Worm (Caenorhabditis elegans) whole organism, L4 larva: ENCODE measurements around the gene K01F9.2.

ENCODE experiments used
- F44E2.7 ChIP-seq: fragments of 200-800 bp; sonication (Bioruptor generic); IDR thresholded peaks from 2 replicates; pipeline ENCODE4 v2.1.2; 2022; ENCODE audit warnings: missing genetic modification characterization, missing compliant biosample characterization
- Y5F2A.4 ChIP-seq: fragments of 200-800 bp; sonication (Bioruptor generic); optimal IDR thresholded peaks from 2 replicates; lab custom pipeline; 2018; ENCODE audit warnings: mild to moderate bottlenecking, missing genetic modification characterization, missing compliant biosample characterization
- aha-1 ChIP-seq: fragments of 150-350 bp; peaks from one replicate; lab custom pipeline; 2014; ENCODE audit warnings: missing biosample characterization, missing genetic modification characterization
- ama-1 ChIP-seq: fragments of 150-350 bp; optimal IDR thresholded peaks from 2 replicates; lab custom pipeline; 2014; ENCODE audit warnings: inconsistent platforms, mixed read lengths
- ceh-62 ChIP-seq: sonication (generic microtip); optimal IDR thresholded peaks from 2 replicates; lab custom pipeline; 2017; ENCODE audit warnings: missing biosample characterization, missing genetic modification characterization
- dmd-6 ChIP-seq: fragments of 200-800 bp; sonication (Bioruptor generic); IDR thresholded peaks from 2 replicates; pipeline ENCODE4 v1.3.6; 2022; ENCODE audit warnings: missing genetic modification reagents, missing genetic modification characterization, missing compliant biosample characterization
- dmd-9 ChIP-seq: fragments of 200-800 bp; sonication (Bioruptor generic); IDR thresholded peaks from 2 replicates; pipeline ENCODE4 v1.3.6; 2022; ENCODE audit warnings: missing genetic modification reagents, missing genetic modification characterization, missing compliant biosample characterization
- dpl-1 ChIP-seq: fragments of 150-350 bp; optimal IDR thresholded peaks from 2 replicates; lab custom pipeline; 2014; ENCODE audit warnings: missing biosample characterization, missing genetic modification reagents, missing genetic modification characterization
- duxl-1 ChIP-seq: sonication (generic microtip); optimal IDR thresholded peaks from 2 replicates; lab custom pipeline; 2016; ENCODE audit warnings: mild to moderate bottlenecking, missing genetic modification characterization, moderate library complexity, missing compliant biosample characterization; ENCODE audit not compliant: poor library complexity
- dve-1 ChIP-seq: sonication (generic microtip); optimal IDR thresholded peaks from 2 replicates; lab custom pipeline; 2017; ENCODE audit warnings: antibody characterized with exemption, mild to moderate bottlenecking, missing genetic modification characterization, missing compliant biosample characterization; ENCODE audit not compliant: insufficient read depth
- egl-43 ChIP-seq: fragments of 200-800 bp; sonication (Bioruptor generic); IDR thresholded peaks from 2 replicates; pipeline ENCODE4 v1.3.6; 2022; ENCODE audit warnings: missing genetic modification reagents, missing genetic modification characterization, missing compliant biosample characterization
- hlh-30 ChIP-seq: sonication (generic microtip); optimal IDR thresholded peaks from 2 replicates; lab custom pipeline; 2017; ENCODE audit warnings: antibody characterized with exemption, mild to moderate bottlenecking, missing genetic modification characterization, missing compliant biosample characterization; ENCODE audit not compliant: insufficient read depth
- hmg-1.1 ChIP-seq: fragments of 200-800 bp; sonication (Bioruptor generic); IDR thresholded peaks from 2 replicates; pipeline ENCODE4 v1.3.6; 2022; ENCODE audit warnings: missing genetic modification reagents, missing genetic modification characterization, missing compliant biosample characterization
- lin-38 ChIP-seq: fragments of 200-800 bp; sonication (Bioruptor generic); IDR thresholded peaks from 2 replicates; pipeline ENCODE4 v1.3.6; 2022; ENCODE audit warnings: missing genetic modification reagents, missing genetic modification characterization, missing compliant biosample characterization
- lsy-2 ChIP-seq, 2 experiments: fragments of 150-350 bp in 1 of 2; sonication (generic microtip) in 1 of 2; optimal IDR thresholded peaks; 2 replicates each; lab custom pipeline; 2014 to 2017; ENCODE audit warnings: missing biosample characterization in 2 of 2, missing genetic modification characterization in 2 of 2
- mdt-29 ChIP-seq: fragments of 200-800 bp; sonication (Bioruptor generic); IDR thresholded peaks from 2 replicates; pipeline ENCODE4 v1.3.6; 2022; ENCODE audit warnings: missing genetic modification reagents, missing genetic modification characterization, missing compliant biosample characterization
- mep-1 ChIP-seq: fragments of 150-350 bp; sonication (generic microtip); optimal IDR thresholded peaks from 3 replicates; lab custom pipeline; 2014; ENCODE audit warnings: missing biosample characterization, missing genetic modification characterization
- mes-2 ChIP-seq: sonication (generic microtip); optimal IDR thresholded peaks from 2 replicates; lab custom pipeline; 2016; ENCODE audit warnings: missing genotype, mild to moderate bottlenecking, missing genetic modification characterization, missing compliant biosample characterization; ENCODE audit not compliant: poor library complexity, severe bottlenecking
- mxl-2 ChIP-seq: fragments of 200-800 bp; sonication (Bioruptor generic); conservative IDR thresholded peaks from 2 replicates; pipeline ENCODE4 v1.3.6; 2022; ENCODE audit warnings: missing genetic modification reagents, missing genetic modification characterization, missing compliant biosample characterization
- nhr-10 ChIP-seq: fragments of 150-350 bp; optimal IDR thresholded peaks from 2 replicates; lab custom pipeline; 2014; ENCODE audit warnings: missing biosample characterization, missing genetic modification characterization
- nhr-28 ChIP-seq: fragments of 150-350 bp; optimal IDR thresholded peaks from 2 replicates; lab custom pipeline; 2014; ENCODE audit warnings: missing biosample characterization, missing genetic modification characterization
- nhr-42 ChIP-seq: fragments of 200-800 bp; sonication (Bioruptor generic); IDR thresholded peaks from 2 replicates; pipeline ENCODE4 v1.3.6; 2022; ENCODE audit warnings: missing genetic modification characterization, missing compliant biosample characterization
- nhr-77 ChIP-seq: fragments of 150-350 bp; optimal IDR thresholded peaks from 2 replicates; lab custom pipeline; 2014; ENCODE audit warnings: missing biosample characterization, missing genetic modification characterization
- pqm-1 ChIP-seq: sonication (generic microtip); optimal IDR thresholded peaks from 2 replicates; lab custom pipeline; 2017; ENCODE audit warnings: missing biosample characterization, missing genetic modification characterization
- rbr-2 ChIP-seq: sonication (generic microtip); optimal IDR thresholded peaks from 2 replicates; lab custom pipeline; 2016; ENCODE audit warnings: missing genotype, missing genetic modification characterization, missing compliant biosample characterization
- snpc-1.2 ChIP-seq: fragments of 200-800 bp; sonication (Bioruptor generic); IDR thresholded peaks from 2 replicates; pipeline ENCODE4 v1.3.6; 2022; ENCODE audit warnings: missing genetic modification reagents, missing genetic modification characterization, missing compliant biosample characterization
- snpc-4 ChIP-seq: fragments of 150-350 bp; optimal IDR thresholded peaks from 2 replicates; lab custom pipeline; 2014; ENCODE audit warnings: missing biosample characterization, missing genetic modification characterization
- spr-3 ChIP-seq: fragments of 200-800 bp; sonication (Bioruptor generic); optimal IDR thresholded peaks from 2 replicates; lab custom pipeline; 2018; ENCODE audit warnings: mild to moderate bottlenecking, missing genetic modification characterization, missing compliant biosample characterization
- unc-39 ChIP-seq: sonication (generic microtip); optimal IDR thresholded peaks from 2 replicates; lab custom pipeline; 2017; ENCODE audit warnings: missing biosample characterization, missing genetic modification characterization
- unc-62 ChIP-seq, 3 experiments: fragments of 150-350 bp in 1 of 3; sonication (generic microtip); optimal IDR thresholded peaks in 2 of 3; peaks in 1 of 3; 1 replicate in 1 of 3; 2 replicates in 2 of 3; lab custom pipeline; 2014 to 2017; ENCODE audit warnings: missing biosample characterization in 3 of 3, missing genetic modification characterization in 3 of 3, missing genetic modification reagents in 3 of 3, missing genotype in 1 of 3
- zfp-2 ChIP-seq: sonication (generic microtip); optimal IDR thresholded peaks from 2 replicates; lab custom pipeline; 2016; ENCODE audit warnings: mild to moderate bottlenecking, missing genetic modification characterization, missing compliant biosample characterization
- zfp-3 ChIP-seq: fragments of 200-800 bp; sonication (Bioruptor generic); conservative IDR thresholded peaks from 2 replicates; pipeline ENCODE4 v1.3.6; 2022; ENCODE audit warnings: missing genetic modification reagents, missing genetic modification characterization, missing compliant biosample characterization

K01F9.2 gene

DNA sequence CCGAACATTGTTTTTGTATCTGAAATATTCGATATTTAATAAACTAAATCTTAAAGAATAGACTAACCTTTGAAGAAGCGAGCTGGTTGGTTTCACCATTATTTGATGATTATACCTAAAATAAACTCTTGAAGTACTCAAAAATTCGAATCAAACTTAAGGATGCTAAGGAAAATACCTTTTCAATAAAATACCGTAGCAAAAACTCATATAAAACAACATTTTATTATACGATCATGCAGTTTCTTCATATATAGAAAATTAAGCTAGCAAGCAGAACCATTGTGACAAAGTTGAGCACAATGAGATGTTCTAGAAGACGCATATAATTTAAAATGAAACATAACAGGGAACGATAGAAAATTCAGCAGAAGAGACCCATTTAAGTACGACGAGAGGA, 28.6 kb downstream of the K01F9.2 start, which contains the start of gene F44E2.7:
Gene F44E2.7 (minus strand): TSS at position 101 of the 400 bp plus-strand sequence.
- TF ChIP-seq snpc-1.2: no peak

DNA sequence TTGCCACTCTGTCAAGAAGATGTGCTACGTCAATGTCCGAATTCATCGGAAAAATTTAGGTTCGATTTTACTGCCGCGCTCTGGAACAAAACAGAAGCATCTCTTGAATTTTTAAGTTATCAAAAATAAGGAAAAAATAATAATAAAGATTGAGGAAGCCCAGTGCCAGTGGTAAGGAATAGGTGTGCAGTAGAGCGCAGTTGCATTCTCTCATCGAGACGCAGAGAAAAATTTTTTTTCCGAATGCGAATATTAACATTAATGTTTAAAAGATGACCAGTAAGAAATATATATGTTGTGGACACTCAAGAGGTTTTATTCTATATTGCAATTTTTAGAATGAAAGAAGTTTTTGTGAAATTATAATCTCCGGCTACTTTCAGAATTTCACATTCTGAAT, 29.2 kb downstream of the K01F9.2 start:
- peak; percentile 0 for TF ChIP-seq pqm-1 (tag; lab: Kevin White, UChicago)
- peak; percentile 95 for TF ChIP-seq lin-38
- peak; percentile 42 for TF ChIP-seq rbr-2 (tag; lab: Kevin White, UChicago)
- peak; percentile 38 for TF ChIP-seq dve-1
- TF ChIP-seq mep-1 (tag; lab: Kevin White, UChicago): peak; percentile 39
- no peak for TF ChIP-seq dmd-6 (GFP tag; lab: Robert Waterston, UW)
- TF ChIP-seq unc-39: no peak
- peak in 1 of 2 experiments; percentile 82 for TF ChIP-seq lsy-2 (tag; optimal IDR thresholded peaks at IDR 0.05; lab: Kevin White, UChicago)
- TF ChIP-seq hlh-30 (tag; lab: Kevin White, UChicago): peak; percentile 35
- no peak for TF ChIP-seq ceh-62 (tag; lab: Kevin White, UChicago)
- TF ChIP-seq nhr-28: peak; percentile 34
- no peak for TF ChIP-seq nhr-77 (tag; lab: Kevin White, UChicago)
- TF ChIP-seq mes-2 (tag; lab: Kevin White, UChicago): peak; percentile 84
- TF ChIP-seq dpl-1 (GFP tag; lab: Kevin White, UChicago): peak; percentile 74

DNA sequence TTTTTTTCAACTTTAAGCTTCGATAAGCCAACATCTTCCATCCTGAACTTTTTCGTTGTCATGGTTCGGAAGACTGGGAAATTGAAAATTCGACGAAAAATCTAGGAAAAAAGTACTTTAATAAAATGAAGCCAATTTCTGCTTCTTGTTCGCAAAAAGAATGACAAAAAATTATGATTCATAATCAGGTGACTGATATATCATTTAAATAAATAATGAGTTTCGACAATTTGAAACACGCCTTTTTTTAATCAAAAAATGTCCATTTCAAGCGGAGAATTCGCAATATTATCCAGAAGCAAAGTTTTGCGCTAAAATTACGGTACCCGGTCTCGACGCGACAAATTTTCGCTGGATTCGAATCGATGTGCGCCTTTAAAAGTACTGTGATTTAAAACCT, 31.8 kb downstream of the K01F9.2 start, which contains the start of gene F44E2.6:
Gene F44E2.6 (minus strand): TSS at position 101 of the 400 bp plus-strand sequence.
- no peak for TF ChIP-seq hmg-1.1 (GFP tag; lab: Robert Waterston, UW)
- TF ChIP-seq, all 104 proteins: peak for 0

DNA sequence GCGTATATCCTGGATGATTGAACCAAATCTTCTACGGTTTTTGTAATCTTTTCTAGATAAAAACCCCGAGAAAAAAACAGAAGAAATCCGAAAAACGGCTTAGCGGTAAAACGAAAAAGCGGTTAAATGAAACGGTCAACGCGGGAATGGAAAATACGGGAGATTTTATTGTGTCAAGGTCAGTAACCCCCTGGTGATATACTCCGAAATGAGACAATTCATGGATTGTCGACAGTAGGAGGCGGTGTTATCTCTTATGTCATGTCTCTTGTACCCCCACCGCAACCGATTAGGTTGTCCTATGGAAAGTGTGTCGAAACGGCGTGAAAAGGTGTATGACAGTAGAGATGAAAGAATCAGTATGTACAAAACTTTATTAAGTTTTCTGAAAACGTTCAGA, 32.8 kb downstream of the K01F9.2 start:
- TF ChIP-seq rbr-2 (tag; lab: Kevin White, UChicago) (no peak), spr-3 (GFP tag; lab: Kevin White, UChicago) (no peak), F44E2.7 (GFP tag; lab: Robert Waterston, UW) (no peak), ceh-62 (tag; lab: Kevin White, UChicago) (no peak), ama-1 (no peak), Y5F2A.4 (GFP tag; lab: Kevin White, UChicago) (no peak), zfp-2 (tag; lab: Kevin White, UChicago) (no peak)

DNA sequence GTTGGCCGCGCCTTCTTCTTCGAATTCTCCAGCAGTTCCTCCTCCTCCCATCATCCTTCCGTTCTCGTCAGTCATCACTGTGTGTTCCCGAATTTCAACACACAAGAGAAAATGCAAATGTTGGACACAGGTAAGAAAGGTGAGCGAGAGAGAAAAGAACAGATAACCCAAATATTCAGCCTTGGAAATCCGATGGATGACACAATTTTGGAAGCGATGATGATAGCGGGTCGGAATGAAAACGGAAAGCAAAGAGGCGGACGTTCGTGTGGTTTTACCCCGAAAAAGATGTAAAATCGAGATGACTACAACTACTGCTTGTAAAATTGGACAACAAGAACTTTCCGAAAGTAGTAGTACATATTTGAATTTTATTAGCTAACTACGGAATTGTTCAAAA, 37.1 kb downstream of the K01F9.2 start:
- TF ChIP-seq dve-1 (no peak), unc-62 (GFP tag; optimal IDR thresholded peaks at IDR 0.05 in 1 of 2; lab: Kevin White, UChicago) (peak in 1 of 2 experiments; percentile 83), unc-62 (tag; optimal IDR thresholded peaks at IDR 0.05; lab: Kevin White, UChicago) (no peak), mxl-2 (no peak)

DNA sequence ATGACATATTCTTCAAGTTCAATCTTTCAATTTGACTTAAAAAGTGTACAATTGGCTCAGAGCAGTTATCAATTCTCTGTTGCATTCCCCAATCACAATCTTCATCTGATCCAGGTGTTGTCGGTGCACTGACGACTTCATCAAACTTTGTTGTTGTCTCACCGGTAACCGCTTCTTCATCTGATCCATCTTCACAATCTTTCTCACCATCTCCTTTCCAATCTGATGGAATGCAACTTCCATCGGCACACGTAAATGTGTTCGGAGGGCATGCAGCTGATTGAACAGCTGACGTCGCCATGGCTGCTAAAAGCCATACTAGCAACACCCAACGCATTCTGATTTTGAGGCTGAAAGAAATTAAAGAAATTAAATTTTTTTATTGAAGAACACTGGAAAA, 38.9 kb downstream of the K01F9.2 start, which contains the start of gene F44E2.4:
Gene F44E2.4 (minus strand): TSS at position 350 of the 400 bp plus-strand sequence.
- no peak for TF ChIP-seq mes-2 (tag; lab: Kevin White, UChicago)
- no peak for TF ChIP-seq egl-43 (GFP tag; lab: Robert Waterston, UW)
- TF ChIP-seq nhr-42: no peak
- no peak for TF ChIP-seq mdt-29 (GFP tag; lab: Robert Waterston, UW)
- TF ChIP-seq aha-1 (tag; lab: Kevin White, UChicago): no peak
- TF ChIP-seq duxl-1: no peak
- TF ChIP-seq mep-1 (tag; lab: Kevin White, UChicago): no peak
- TF ChIP-seq lsy-2 (tag; optimal IDR thresholded peaks at IDR 0.05; lab: Kevin White, UChicago): no peak
- TF ChIP-seq zfp-3 (GFP tag; lab: Robert Waterston, UW): no peak
- TF ChIP-seq ama-1: no peak
- no peak for TF ChIP-seq dmd-9
- TF ChIP-seq nhr-10 (tag; lab: Kevin White, UChicago): no peak
- TF ChIP-seq snpc-4 (tag; lab: Kevin White, UChicago): no peak
